Worm (Caenorhabditis elegans) whole organism, late embryonic: Measurements from ENCODE around the gene sri-18.

ENCODE experiments used
- ama-1 ChIP-seq: fragments of 150-350 bp; optimal IDR thresholded peaks from 2 replicates; lab custom pipeline; 2014
- ceh-18 ChIP-seq: sonication (generic microtip); optimal IDR thresholded peaks from 2 replicates; lab custom pipeline; 2016; ENCODE audit warnings: missing genetic modification characterization, missing compliant biosample characterization
- ceh-30 ChIP-seq: fragments of 150-350 bp; optimal IDR thresholded peaks from 2 replicates; lab custom pipeline; 2014; ENCODE audit warnings: missing biosample characterization, missing genetic modification characterization
- ceh-45 ChIP-seq: fragments of 200-800 bp; sonication (Bioruptor generic); IDR thresholded peaks from 2 replicates; pipeline ENCODE4 v1.3.6; 2022; ENCODE audit warnings: missing genetic modification reagents, missing genetic modification characterization, missing compliant biosample characterization
- ceh-48 ChIP-seq: sonication (generic microtip); optimal IDR thresholded peaks from 2 replicates; lab custom pipeline; 2016; ENCODE audit warnings: missing genetic modification characterization, inconsistent platforms, missing compliant biosample characterization
- ets-4 ChIP-seq: sonication (generic microtip); optimal IDR thresholded peaks from 2 replicates; lab custom pipeline; 2016; ENCODE audit warnings: missing genetic modification characterization, missing compliant biosample characterization
- hlh-8 ChIP-seq: sonication (generic microtip); optimal IDR thresholded peaks from 2 replicates; lab custom pipeline; 2016; ENCODE audit warnings: missing genotype, missing genetic modification characterization, missing compliant biosample characterization
- lin-11 ChIP-seq: fragments of 200-800 bp; sonication (Bioruptor generic); optimal IDR thresholded peaks from 2 replicates; lab custom pipeline; 2018; ENCODE audit warnings: mild to moderate bottlenecking, missing genetic modification characterization, missing compliant biosample characterization
- nfya-1 ChIP-seq: sonication (generic microtip); optimal IDR thresholded peaks from 2 replicates; lab custom pipeline; 2017; ENCODE audit warnings: missing genetic modification characterization, mild to moderate bottlenecking, missing compliant biosample characterization, antibody characterized with exemption, moderate library complexity
- pha-4 ChIP-seq: fragments of 150-350 bp; optimal IDR thresholded peaks from 2 replicates; lab custom pipeline; 2018; ENCODE audit warnings: missing biosample characterization, missing genetic modification reagents, missing genetic modification characterization
- tbx-2 ChIP-seq: sonication (generic microtip); optimal IDR thresholded peaks from 2 replicates; lab custom pipeline; 2016; ENCODE audit warnings: missing genetic modification characterization, missing compliant biosample characterization

DNA sequence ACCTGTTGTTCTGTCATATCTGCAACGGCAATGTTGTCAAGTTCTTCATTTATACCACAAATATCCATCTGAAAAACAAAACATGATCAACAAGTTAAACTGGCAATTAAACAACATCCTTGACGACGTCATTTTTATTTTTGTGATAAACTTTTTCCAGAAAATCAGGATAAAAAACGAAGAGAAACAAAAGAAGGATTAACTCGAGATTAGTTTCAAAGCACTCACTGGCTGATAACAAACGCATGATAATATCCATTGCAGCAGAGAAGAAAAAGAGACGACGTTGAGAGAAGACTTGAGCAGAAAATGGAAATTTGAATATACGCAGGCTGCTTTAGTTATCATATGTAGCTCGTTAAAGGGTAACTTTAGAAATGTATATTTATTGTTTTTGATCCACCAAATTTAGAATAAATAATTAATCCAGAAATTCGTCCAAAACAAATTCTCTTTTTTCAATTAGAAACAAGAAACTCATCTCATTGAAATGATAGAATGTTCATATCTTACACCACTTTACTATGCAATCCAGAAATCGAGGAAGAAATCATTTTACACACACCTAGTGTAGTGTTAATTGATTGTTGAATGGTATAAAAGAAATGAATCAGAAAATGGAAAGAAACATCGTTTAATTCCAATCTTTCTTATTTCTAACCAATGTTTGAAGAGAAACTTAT, 19.1 kb downstream of the sri-18 start, which contains the start of the genes C12D8.21 and col-148:
- TF ChIP-seq pha-4 (tag; lab: Kevin White, UChicago) = no peak
- no peak for TF ChIP-seq tbx-2 (tag; lab: Kevin White, UChicago)
- TF ChIP-seq lin-11 (tag; lab: Kevin White, UChicago) = no peak
- TF ChIP-seq ets-4 (tag; lab: Kevin White, UChicago) = no peak
- no peak for TF ChIP-seq nfya-1
- no peak for TF ChIP-seq ceh-45 (GFP tag; lab: Robert Waterston, UW)
- no peak for TF ChIP-seq ceh-48 (tag; lab: Kevin White, UChicago)
- no peak for TF ChIP-seq ceh-18 (tag; lab: Kevin White, UChicago)
- no peak for TF ChIP-seq hlh-8 (tag; lab: Kevin White, UChicago)
- no peak for TF ChIP-seq ama-1 (lab: Kevin White, UChicago)
- no peak for TF ChIP-seq ceh-30 (tag; lab: Kevin White, UChicago)
